Worm (Caenorhabditis elegans) whole organism, L1 larva: Measurements from ENCODE around the gene ifg-1.

ENCODE experiments used
- C04F5.9 ChIP-seq: sonication (generic microtip); optimal IDR thresholded peaks from 2 replicates; lab custom pipeline; 2016; ENCODE audit warnings: missing genetic modification characterization, missing compliant biosample characterization
- C16A3.4 ChIP-seq: fragments of 150-350 bp; optimal IDR thresholded peaks from 2 replicates; lab custom pipeline; 2014; ENCODE audit warnings: missing biosample characterization, missing genetic modification characterization
- F16B12.6 ChIP-seq: fragments of 150-350 bp; optimal IDR thresholded peaks from 2 replicates; lab custom pipeline; 2014; ENCODE audit warnings: missing biosample characterization, missing genetic modification characterization
- Y116A8C.19 ChIP-seq: sonication (generic microtip); optimal IDR thresholded peaks from 2 replicates; lab custom pipeline; 2016; ENCODE audit warnings: missing compliant biosample characterization, missing genetic modification characterization, borderline replicate concordance
- aha-1 ChIP-seq: fragments of 150-350 bp; optimal IDR thresholded peaks from 2 replicates; lab custom pipeline; 2014; ENCODE audit warnings: missing biosample characterization, missing genetic modification characterization
- blmp-1 ChIP-seq: fragments of 150-350 bp; optimal IDR thresholded peaks from 2 replicates; lab custom pipeline; 2014; ENCODE audit warnings: missing biosample characterization, missing genetic modification characterization
- ceh-63 ChIP-seq: fragments of 200-800 bp; sonication (Bioruptor generic); optimal IDR thresholded peaks from 2 replicates; lab custom pipeline; 2018; ENCODE audit warnings: mild to moderate bottlenecking, missing genetic modification characterization, missing compliant biosample characterization
- ceh-8 ChIP-seq: fragments of 200-800 bp; sonication (Bioruptor generic); optimal IDR thresholded peaks from 2 replicates; lab custom pipeline; 2018; ENCODE audit warnings: mild to moderate bottlenecking, missing genetic modification characterization, moderate library complexity, missing compliant biosample characterization
- ces-1 ChIP-seq: fragments of 150-350 bp; optimal IDR thresholded peaks from 2 replicates; lab custom pipeline; 2014; ENCODE audit warnings: missing biosample characterization, missing genetic modification reagents, missing genetic modification characterization
- dpl-1 ChIP-seq, 3 experiments: fragments of 150-350 bp in 2 of 3; sonication (generic microtip) in 1 of 3; optimal IDR thresholded peaks; 2 replicates each; lab custom pipeline; 2014 to 2017; ENCODE audit warnings: missing biosample characterization in 3 of 3, missing genetic modification characterization in 3 of 3, missing genetic modification reagents in 3 of 3
- efl-1 ChIP-seq, 4 experiments: fragments of 150-350 bp; optimal IDR thresholded peaks in 3 of 4; peaks in 1 of 4; 1 replicate in 1 of 4; 2 replicates in 3 of 4; lab custom pipeline; 2014; ENCODE audit warnings: missing biosample characterization in 2 of 4, missing genetic modification characterization in 2 of 4, missing genetic modification reagents in 2 of 4
- efl-3 ChIP-seq: fragments of 200-800 bp; sonication (Bioruptor generic); optimal IDR thresholded peaks from 2 replicates; lab custom pipeline; 2018; ENCODE audit warnings: mild to moderate bottlenecking, missing genetic modification characterization, missing compliant biosample characterization
- elt-2 ChIP-seq: sonication (generic microtip); optimal IDR thresholded peaks from 2 replicates; lab custom pipeline; 2016; ENCODE audit warnings: missing genetic modification characterization, mild to moderate bottlenecking, inconsistent platforms, missing compliant biosample characterization, missing genetic modification reagents
- fkh-10 ChIP-seq: sonication (generic microtip); optimal IDR thresholded peaks from 2 replicates; lab custom pipeline; 2017; ENCODE audit warnings: missing biosample characterization, missing genetic modification reagents, missing genetic modification characterization
- fkh-4 ChIP-seq: sonication (generic microtip); optimal IDR thresholded peaks from 2 replicates; lab custom pipeline; 2016; ENCODE audit warnings: missing compliant biosample characterization, missing genetic modification characterization, borderline replicate concordance
- fos-1 ChIP-seq: fragments of 150-350 bp; optimal IDR thresholded peaks from 2 replicates; lab custom pipeline; 2014; ENCODE audit warnings: missing biosample characterization, missing genetic modification characterization
- grh-1 ChIP-seq: fragments of 200-800 bp; sonication (Bioruptor generic); IDR thresholded peaks from 2 replicates; pipeline ENCODE4 v1.3.6; 2022; ENCODE audit warnings: missing genetic modification reagents, missing genetic modification characterization, missing compliant biosample characterization
- hlh-17 ChIP-seq: fragments of 200-800 bp; sonication (Bioruptor generic); optimal IDR thresholded peaks from 2 replicates; lab custom pipeline; 2018; ENCODE audit warnings: missing genetic modification characterization, mild to moderate bottlenecking, missing compliant biosample characterization, moderate library complexity, borderline replicate concordance
- lin-15B ChIP-seq: fragments of 150-350 bp; sonication (generic microtip); optimal IDR thresholded peaks from 3 replicates; lab custom pipeline; 2014; ENCODE audit warnings: missing biosample characterization, missing genetic modification characterization
- lin-35 ChIP-seq, 2 experiments: fragments of 150-350 bp; optimal IDR thresholded peaks; 2 replicates each; lab custom pipeline; 2014; ENCODE audit warnings: missing biosample characterization in 2 of 2, missing genetic modification characterization in 2 of 2, missing genetic modification reagents in 2 of 2
- lir-3 ChIP-seq: sonication (generic microtip); optimal IDR thresholded peaks from 2 replicates; lab custom pipeline; 2016; ENCODE audit warnings: mild to moderate bottlenecking, missing genetic modification characterization, moderate library complexity, missing compliant biosample characterization; ENCODE audit not compliant: poor library complexity
- lsy-2 ChIP-seq, 2 experiments: fragments of 150-350 bp; optimal IDR thresholded peaks; 2 replicates each; lab custom pipeline; 2014; ENCODE audit warnings: missing biosample characterization in 2 of 2, missing genetic modification characterization in 2 of 2
- mab-9 ChIP-seq: fragments of 200-800 bp; sonication (Bioruptor generic); IDR thresholded peaks from 2 replicates; pipeline ENCODE4 v1.3.6; 2022; ENCODE audit warnings: missing genetic modification reagents, missing genetic modification characterization, missing compliant biosample characterization
- mdl-1 ChIP-seq, 2 experiments: fragments of 150-350 bp; optimal IDR thresholded peaks; 2 replicates each; lab custom pipeline; 2014 to 2017; ENCODE audit warnings: missing biosample characterization in 2 of 2, missing genetic modification characterization in 2 of 2, inconsistent platforms in 1 of 2
- nhr-11 ChIP-seq: fragments of 150-350 bp; optimal IDR thresholded peaks from 2 replicates; lab custom pipeline; 2014; ENCODE audit warnings: missing biosample characterization, missing genetic modification characterization
- nhr-19 ChIP-seq: fragments of 200-800 bp; sonication (Bioruptor generic); conservative IDR thresholded peaks from 2 replicates; pipeline ENCODE4 v1.3.6; 2022; ENCODE audit warnings: missing genetic modification characterization, missing compliant biosample characterization
- nhr-237 ChIP-seq: fragments of 150-350 bp; optimal IDR thresholded peaks from 2 replicates; lab custom pipeline; 2014; ENCODE audit warnings: missing biosample characterization, missing genetic modification characterization
- nhr-28 ChIP-seq: fragments of 150-350 bp; optimal IDR thresholded peaks from 2 replicates; lab custom pipeline; 2014; ENCODE audit warnings: missing biosample characterization, missing genetic modification characterization
- nhr-71 ChIP-seq: sonication (generic microtip); optimal IDR thresholded peaks from 2 replicates; lab custom pipeline; 2016; ENCODE audit warnings: mild to moderate bottlenecking, missing genetic modification characterization, moderate library complexity, missing compliant biosample characterization
- nhr-76 ChIP-seq: sonication (generic microtip); optimal IDR thresholded peaks from 2 replicates; lab custom pipeline; 2017; ENCODE audit warnings: missing biosample characterization, missing genetic modification characterization
- nhr-77 ChIP-seq: fragments of 150-350 bp; optimal IDR thresholded peaks from 2 replicates; lab custom pipeline; 2014; ENCODE audit warnings: missing biosample characterization, missing genetic modification characterization
- nhr-84 ChIP-seq: sonication (generic microtip); optimal IDR thresholded peaks from 2 replicates; lab custom pipeline; 2017; ENCODE audit warnings: missing biosample characterization, missing genetic modification characterization
- nhr-85 ChIP-seq: sonication (generic microtip); peaks from one replicate; lab custom pipeline; 2016; ENCODE audit warnings: missing genetic modification characterization, inconsistent platforms, missing compliant biosample characterization
- nhr-90 ChIP-seq: sonication (generic microtip); optimal IDR thresholded peaks from 2 replicates; lab custom pipeline; 2016; ENCODE audit warnings: mild to moderate bottlenecking, missing genetic modification characterization, missing compliant biosample characterization; ENCODE audit not compliant: poor library complexity
- pqm-1 ChIP-seq: sonication (generic microtip); optimal IDR thresholded peaks from 3 replicates; lab custom pipeline; 2017; ENCODE audit warnings: missing biosample characterization, missing genetic modification characterization
- rnt-1 ChIP-seq: sonication (generic microtip); optimal IDR thresholded peaks from 2 replicates; lab custom pipeline; 2016; ENCODE audit warnings: mild to moderate bottlenecking, missing genetic modification characterization, moderate library complexity, missing compliant biosample characterization
- snpc-4 ChIP-seq: fragments of 150-350 bp; optimal IDR thresholded peaks from 2 replicates; lab custom pipeline; 2014; ENCODE audit warnings: missing biosample characterization, missing genetic modification characterization
- snu-23 ChIP-seq: sonication (generic microtip); optimal IDR thresholded peaks from 2 replicates; lab custom pipeline; 2016; ENCODE audit warnings: missing genetic modification characterization, missing compliant biosample characterization
- sox-4 ChIP-seq: sonication (generic microtip); optimal IDR thresholded peaks from 2 replicates; lab custom pipeline; 2016; ENCODE audit warnings: missing genetic modification characterization, missing compliant biosample characterization
- sptf-1 ChIP-seq: fragments of 150-350 bp; optimal IDR thresholded peaks from 2 replicates; lab custom pipeline; 2014; ENCODE audit warnings: missing biosample characterization, missing genetic modification characterization
- sup-37 ChIP-seq: fragments of 200-800 bp; sonication (Bioruptor generic); optimal IDR thresholded peaks from 2 replicates; lab custom pipeline; 2018; ENCODE audit warnings: mild to moderate bottlenecking, missing genetic modification characterization, missing compliant biosample characterization
- swsn-7 ChIP-seq: sonication (generic microtip); optimal IDR thresholded peaks from 2 replicates; lab custom pipeline; 2016; ENCODE audit warnings: missing genetic modification characterization, missing compliant biosample characterization
- tlp-1 ChIP-seq: fragments of 150-350 bp; optimal IDR thresholded peaks from 2 replicates; lab custom pipeline; 2014; ENCODE audit warnings: missing biosample characterization, missing genetic modification characterization
- unc-130 ChIP-seq: fragments of 150-350 bp; optimal IDR thresholded peaks from 2 replicates; lab custom pipeline; 2017; ENCODE audit warnings: missing biosample characterization, missing genetic modification characterization, inconsistent platforms
- unc-30 ChIP-seq: sonication (generic microtip); optimal IDR thresholded peaks from 2 replicates; lab custom pipeline; 2017; ENCODE audit warnings: missing biosample characterization, missing genetic modification characterization
- unc-86 ChIP-seq: sonication (generic microtip); optimal IDR thresholded peaks from 2 replicates; lab custom pipeline; 2016; ENCODE audit warnings: missing genetic modification characterization, missing compliant biosample characterization
- unc-98 ChIP-seq: fragments of 200-800 bp; sonication (Bioruptor generic); IDR thresholded peaks from 2 replicates; pipeline ENCODE4 v1.3.6; 2022; ENCODE audit warnings: missing genetic modification characterization, missing compliant biosample characterization
- xbp-1 ChIP-seq: sonication (generic microtip); optimal IDR thresholded peaks from 2 replicates; lab custom pipeline; 2016; ENCODE audit warnings: missing genetic modification characterization, missing compliant biosample characterization
- zag-1 ChIP-seq: fragments of 150-350 bp; optimal IDR thresholded peaks from 2 replicates; lab custom pipeline; 2014; ENCODE audit warnings: missing biosample characterization, missing genetic modification characterization
- zip-4 ChIP-seq: fragments of 200-800 bp; sonication (Bioruptor generic); optimal IDR thresholded peaks from 2 replicates; lab custom pipeline; 2018; ENCODE audit warnings: mild to moderate bottlenecking, missing genetic modification characterization, moderate library complexity, missing compliant biosample characterization

The ifg-1 gene

DNA sequence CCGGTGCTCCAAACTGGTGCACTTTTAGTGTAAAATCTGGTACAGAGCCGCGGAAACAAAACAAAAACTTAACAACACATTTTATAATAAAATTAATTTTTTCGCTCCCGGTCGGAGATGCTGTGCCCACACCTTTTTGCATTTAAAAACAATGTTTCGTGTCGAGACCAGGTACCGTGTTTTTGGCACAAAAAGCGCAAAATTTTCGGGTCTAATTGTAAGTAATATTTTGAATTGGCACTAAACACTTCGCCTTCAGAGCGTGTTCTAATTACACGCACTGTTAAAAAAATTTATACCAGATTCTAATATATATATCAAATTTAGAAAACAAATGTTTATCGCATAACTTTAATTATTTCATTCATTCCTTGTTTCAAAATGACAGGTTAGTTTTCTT, 35.6 kb upstream of the ifg-1 start, which contains the start of gene dylt-3:
TSS of gene dylt-3 (plus strand) at position 301 of the 400 bp plus-strand sequence.
- TF ChIP-seq nhr-11 (tag; lab: Kevin White, UChicago) (no peak), unc-130 (tag; lab: Kevin White, UChicago) (no peak), C16A3.4 (tag; lab: Kevin White, UChicago) (no peak), nhr-237 (tag; lab: Kevin White, UChicago) (no peak), snu-23 (no peak), pqm-1 (no peak), lin-35 (GFP tag; optimal IDR thresholded peaks at IDR 0.05; lab: Kevin White, UChicago) (no peak), aha-1 (tag; lab: Kevin White, UChicago) (no peak), unc-30 (tag; lab: Kevin White, UChicago) (no peak), fkh-10 (GFP tag; lab: Kevin White, UChicago) (no peak), mdl-1 (tag; optimal IDR thresholded peaks at IDR 0.05; lab: Kevin White, UChicago) (no peak), efl-3 (GFP tag; lab: Kevin White, UChicago) (no peak), nhr-71 (tag; lab: Kevin White, UChicago) (no peak), xbp-1 (tag; lab: Kevin White, UChicago) (no peak), nhr-84 (tag; lab: Kevin White, UChicago) (no peak), ces-1 (GFP tag; lab: Kevin White, UChicago) (no peak), sptf-1 (tag; lab: Kevin White, UChicago) (no peak)

DNA sequence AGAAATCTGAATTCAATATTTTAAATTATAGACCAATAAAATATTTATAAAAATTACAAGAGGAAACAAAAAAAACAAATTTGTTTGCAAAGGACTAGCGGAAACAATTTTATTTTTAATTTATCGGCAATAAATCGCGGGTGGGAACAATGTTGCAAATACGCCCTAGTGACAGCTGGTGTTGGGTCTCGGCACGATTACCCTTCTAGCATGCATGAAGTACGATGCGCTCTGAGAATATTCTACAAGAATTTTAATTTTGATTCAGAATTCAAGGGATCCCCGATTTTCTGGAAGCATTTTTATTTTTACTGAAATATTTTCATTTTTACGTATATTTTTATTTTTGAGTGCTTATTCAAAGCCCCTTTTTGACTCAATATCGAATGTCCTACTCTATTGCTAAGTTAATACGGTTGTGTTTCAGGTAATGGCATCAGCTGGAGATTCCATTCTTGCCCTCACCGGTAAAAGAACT, 32.0 kb upstream of the ifg-1 start, which contains the start of the genes mig-5 and cct-1:
TSS of gene mig-5 (minus strand) at position 8 of the 478 bp plus-strand sequence.
TSS of gene cct-1 (plus strand) at position 428 of the 478 bp plus-strand sequence.
- TF ChIP-seq snpc-4 (tag; lab: Kevin White, UChicago) = peak; percentile 91
- TF ChIP-seq fos-1 (tag; lab: Kevin White, UChicago) = peak; percentile 95
- TF ChIP-seq nhr-28 (tag; lab: Kevin White, UChicago) = peak; percentile 26
- peak; percentile 90 for TF ChIP-seq elt-2 (tag; lab: Kevin White, UChicago)
- peak; percentile 87 for TF ChIP-seq zag-1 (tag; lab: Kevin White, UChicago)
- peak; percentile 87 to 93 (median 89) for TF ChIP-seq dpl-1 (GFP tag; optimal IDR thresholded peaks at IDR 0.05; lab: Kevin White, UChicago)
- peak; percentile 91 for TF ChIP-seq fkh-4 (tag; lab: Kevin White, UChicago)
- peak; percentile 94 for TF ChIP-seq sox-4
- peak; percentile 98 for TF ChIP-seq nhr-90 (tag; lab: Kevin White, UChicago)
- peak; percentile 96 to 98 for TF ChIP-seq efl-1 (optimal IDR thresholded peaks at IDR 0.05; lab: Kevin White, UChicago)
- TF ChIP-seq efl-1 (GFP tag; optimal IDR thresholded peaks at IDR 0.05 in 1 of 2; lab: Kevin White, UChicago) = peak; percentile 85 to 99
- peak; percentile 92 for TF ChIP-seq blmp-1
- peak; percentile 91 for TF ChIP-seq zip-4 (GFP tag; lab: Kevin White, UChicago)
- TF ChIP-seq fkh-10 (GFP tag; lab: Kevin White, UChicago) = peak; percentile 84
- TF ChIP-seq mab-9 (GFP tag; lab: Robert Waterston, UW) = peak; percentile 94
- peak; percentile 98 for TF ChIP-seq grh-1
- TF ChIP-seq snu-23 = peak; percentile 99
- TF ChIP-seq nhr-85 (tag; lab: Kevin White, UChicago) = peak; percentile 99
- TF ChIP-seq sup-37 (GFP tag; lab: Kevin White, UChicago) = peak; percentile 92
- peak; percentile 98 for TF ChIP-seq nhr-19
- peak; percentile 98 for TF ChIP-seq swsn-7 (tag; lab: Kevin White, UChicago)
- TF ChIP-seq rnt-1 (tag; lab: Kevin White, UChicago) = peak; percentile 98
- peak; percentile 39 for TF ChIP-seq ces-1 (GFP tag; lab: Kevin White, UChicago)
- peak; percentile 98 for TF ChIP-seq lin-15B (tag; lab: Kevin White, UChicago)
- TF ChIP-seq nhr-77 (tag; lab: Kevin White, UChicago) = peak; percentile 90
- TF ChIP-seq ceh-8 = peak; percentile 97
- TF ChIP-seq Y116A8C.19 = no peak
- TF ChIP-seq ceh-63 (GFP tag; lab: Kevin White, UChicago) = peak; percentile 90
- peak; percentile 75 for TF ChIP-seq F16B12.6 (tag; lab: Kevin White, UChicago)
- TF ChIP-seq nhr-76 = peak; percentile 34
- TF ChIP-seq C16A3.4 (tag; lab: Kevin White, UChicago) = peak; percentile 98
- peak; percentile 100 for TF ChIP-seq lsy-2 (tag; optimal IDR thresholded peaks at IDR 0.05; lab: Kevin White, UChicago)
- TF ChIP-seq C04F5.9 (tag; lab: Kevin White, UChicago) = peak; percentile 100
- no peak for TF ChIP-seq hlh-17
- TF ChIP-seq unc-98 = peak; percentile 59; the same call in 1 of the 2 replicates
- peak; percentile 95 for TF ChIP-seq lir-3 (tag; lab: Kevin White, UChicago)
- no peak for TF ChIP-seq tlp-1 (tag; lab: Kevin White, UChicago)
- TF ChIP-seq unc-86 (tag; lab: Kevin White, UChicago) = peak; percentile 98
- peak; percentile 95 for TF ChIP-seq nhr-237 (tag; lab: Kevin White, UChicago)
- peak; percentile 98 for TF ChIP-seq xbp-1 (tag; lab: Kevin White, UChicago)
